Worm (Caenorhabditis elegans) whole organism, L2 larva: ENCODE data around the gene C55C3.8.
A peak's percentile ranks its signal among the peaks of the same experiment; 100 is the strongest.

ENCODE experiments used
- C34F6.9 ChIP-seq: fragments of 150-350 bp; optimal IDR thresholded peaks from 2 replicates; lab custom pipeline; 2014; ENCODE audit warnings: missing biosample characterization, missing genetic modification characterization
- F13H6.1 ChIP-seq: sonication (generic microtip); optimal IDR thresholded peaks from 2 replicates; lab custom pipeline; 2016; ENCODE audit warnings: missing genetic modification characterization, missing compliant biosample characterization
- R02D3.7 ChIP-seq: fragments of 150-350 bp; optimal IDR thresholded peaks from 2 replicates; lab custom pipeline; 2014; ENCODE audit warnings: missing biosample characterization, missing genetic modification characterization
- Y55F3AM.14 ChIP-seq: fragments of 200-800 bp; sonication (Bioruptor generic); optimal IDR thresholded peaks from 2 replicates; lab custom pipeline; 2018; ENCODE audit warnings: mild to moderate bottlenecking, missing genetic modification characterization, missing compliant biosample characterization
- ZK546.5 ChIP-seq: sonication (generic microtip); optimal IDR thresholded peaks from 2 replicates; lab custom pipeline; 2017; ENCODE audit warnings: missing biosample characterization, missing genetic modification characterization
- alr-1 ChIP-seq: fragments of 150-350 bp; optimal IDR thresholded peaks from 2 replicates; lab custom pipeline; 2014; ENCODE audit warnings: missing biosample characterization, missing genetic modification characterization
- aly-2 ChIP-seq: fragments of 150-350 bp; optimal IDR thresholded peaks from 2 replicates; lab custom pipeline; 2014; ENCODE audit warnings: missing biosample characterization, missing genetic modification characterization
- ama-1 ChIP-seq: fragments of 150-350 bp; optimal IDR thresholded peaks from 2 replicates; lab custom pipeline; 2018; ENCODE audit warnings: inconsistent platforms
- blmp-1 ChIP-seq: sonication (generic microtip); optimal IDR thresholded peaks from 2 replicates; lab custom pipeline; 2017; ENCODE audit warnings: missing genetic modification characterization, mild to moderate bottlenecking, missing compliant biosample characterization, antibody characterized with exemption, moderate library complexity; ENCODE audit not compliant: insufficient read depth
- ceh-16 ChIP-seq: fragments of 150-350 bp; optimal IDR thresholded peaks from 2 replicates; lab custom pipeline; 2014; ENCODE audit warnings: missing biosample characterization, missing genetic modification characterization
- ceh-82 ChIP-seq: fragments of 150-350 bp; optimal IDR thresholded peaks from 2 replicates; lab custom pipeline; 2014; ENCODE audit warnings: missing biosample characterization, missing genetic modification characterization
- crh-2 ChIP-seq: sonication (generic microtip); optimal IDR thresholded peaks from 2 replicates; lab custom pipeline; 2017; ENCODE audit warnings: missing biosample characterization, missing genetic modification characterization
- dmd-4 ChIP-seq: sonication (generic microtip); optimal IDR thresholded peaks from 2 replicates; lab custom pipeline; 2017; ENCODE audit warnings: missing biosample characterization, missing genetic modification characterization
- egl-27 ChIP-seq: sonication (generic microtip); optimal IDR thresholded peaks from 3 replicates; lab custom pipeline; 2017; ENCODE audit warnings: missing biosample characterization, missing genetic modification reagents, missing genetic modification characterization
- elt-1 ChIP-seq: fragments of 150-350 bp; optimal IDR thresholded peaks from 2 replicates; lab custom pipeline; 2014; ENCODE audit warnings: missing biosample characterization, missing genetic modification characterization
- elt-3 ChIP-seq: sonication (generic microtip); optimal IDR thresholded peaks from 2 replicates; lab custom pipeline; 2017; ENCODE audit warnings: missing biosample characterization, missing genetic modification characterization
- fos-1 ChIP-seq: fragments of 150-350 bp; optimal IDR thresholded peaks from 2 replicates; lab custom pipeline; 2014; ENCODE audit warnings: missing biosample characterization, missing genetic modification characterization
- gmeb-1 ChIP-seq: fragments of 150-350 bp; optimal IDR thresholded peaks from 2 replicates; lab custom pipeline; 2014; ENCODE audit warnings: missing biosample characterization, missing genetic modification characterization
- lin-11 ChIP-seq: fragments of 150-350 bp; sonication (generic microtip); optimal IDR thresholded peaks from 2 replicates; lab custom pipeline; 2014; ENCODE audit warnings: missing biosample characterization, missing genetic modification characterization, inconsistent platforms, mixed read lengths
- lin-13 ChIP-seq: fragments of 150-350 bp; optimal IDR thresholded peaks from 2 replicates; lab custom pipeline; 2014; ENCODE audit warnings: missing biosample characterization, missing genetic modification reagents, missing genetic modification characterization
- lin-39 ChIP-seq: fragments of 150-350 bp; optimal IDR thresholded peaks from 2 replicates; lab custom pipeline; 2014; ENCODE audit warnings: missing biosample characterization, missing genetic modification reagents, missing genetic modification characterization
- lsy-2 ChIP-seq, 2 experiments: fragments of 150-350 bp in 1 of 2; sonication (generic microtip) in 1 of 2; optimal IDR thresholded peaks; 2 replicates each; lab custom pipeline; 2014 to 2017; ENCODE audit warnings: missing biosample characterization in 2 of 2, missing genetic modification characterization in 2 of 2
- mab-5 ChIP-seq: fragments of 150-350 bp; optimal IDR thresholded peaks from 2 replicates; lab custom pipeline; 2014; ENCODE audit warnings: missing biosample characterization, missing genetic modification characterization
- mbf-1 ChIP-seq: sonication (generic microtip); optimal IDR thresholded peaks from 2 replicates; lab custom pipeline; 2017; ENCODE audit warnings: missing biosample characterization, missing genetic modification characterization
- mdl-1 ChIP-seq, 2 experiments: fragments of 150-350 bp in 1 of 2; sonication (generic microtip) in 1 of 2; optimal IDR thresholded peaks; 2 replicates each; lab custom pipeline; 2017; ENCODE audit warnings: missing biosample characterization in 2 of 2, missing genetic modification characterization in 2 of 2
- nhr-10 ChIP-seq: sonication (generic microtip); optimal IDR thresholded peaks from 2 replicates; lab custom pipeline; 2017; ENCODE audit warnings: missing biosample characterization, missing genetic modification characterization
- nhr-11 ChIP-seq: fragments of 150-350 bp; optimal IDR thresholded peaks from 2 replicates; lab custom pipeline; 2014; ENCODE audit warnings: missing biosample characterization, missing genetic modification characterization
- nhr-12 ChIP-seq: fragments of 150-350 bp; optimal IDR thresholded peaks from 2 replicates; lab custom pipeline; 2014; ENCODE audit warnings: missing biosample characterization, missing genetic modification characterization
- nhr-129 ChIP-seq: fragments of 150-350 bp; optimal IDR thresholded peaks from 2 replicates; lab custom pipeline; 2014; ENCODE audit warnings: missing biosample characterization, missing genetic modification characterization
- nhr-21 ChIP-seq: fragments of 150-350 bp; optimal IDR thresholded peaks from 2 replicates; lab custom pipeline; 2014; ENCODE audit warnings: missing biosample characterization, missing genetic modification characterization
- nhr-23 ChIP-seq: fragments of 150-350 bp; optimal IDR thresholded peaks from 2 replicates; lab custom pipeline; 2014; ENCODE audit warnings: missing biosample characterization, missing genetic modification reagents, missing genetic modification characterization
- nhr-237 ChIP-seq: fragments of 150-350 bp; optimal IDR thresholded peaks from 2 replicates; lab custom pipeline; 2014; ENCODE audit warnings: missing biosample characterization, missing genetic modification characterization
- nhr-25 ChIP-seq: fragments of 150-350 bp; sonication (generic microtip); optimal IDR thresholded peaks from 3 replicates; lab custom pipeline; 2014; ENCODE audit warnings: missing biosample characterization, missing genetic modification characterization
- nhr-6 ChIP-seq: fragments of 150-350 bp; optimal IDR thresholded peaks from 2 replicates; lab custom pipeline; 2014; ENCODE audit warnings: missing biosample characterization, missing genetic modification characterization
- nhr-77 ChIP-seq: fragments of 150-350 bp; optimal IDR thresholded peaks from 2 replicates; lab custom pipeline; 2014; ENCODE audit warnings: missing biosample characterization, missing genetic modification characterization
- peb-1 ChIP-seq: fragments of 150-350 bp; optimal IDR thresholded peaks from 2 replicates; lab custom pipeline; 2014; ENCODE audit warnings: missing biosample characterization, missing genetic modification characterization
- sem-4 ChIP-seq: fragments of 150-350 bp; optimal IDR thresholded peaks from 2 replicates; lab custom pipeline; 2014; ENCODE audit warnings: missing biosample characterization, missing genetic modification reagents, missing genetic modification characterization
- skn-1 ChIP-seq: sonication (generic microtip); optimal IDR thresholded peaks from 2 replicates; lab custom pipeline; 2017; ENCODE audit warnings: missing biosample characterization, missing genetic modification characterization
- sma-3 ChIP-seq: sonication (generic microtip); optimal IDR thresholded peaks from 2 replicates; lab custom pipeline; 2016; ENCODE audit warnings: missing genetic modification reagents, missing genetic modification characterization, missing compliant biosample characterization
- sma-9 ChIP-seq, 2 experiments: fragments of 150-350 bp in 1 of 2; sonication (generic microtip) in 1 of 2; optimal IDR thresholded peaks; 2 replicates each; lab custom pipeline; 2014 to 2016; ENCODE audit warnings: missing genetic modification characterization in 2 of 2, mild to moderate bottlenecking in 1 of 2, missing biosample characterization in 1 of 2, missing compliant biosample characterization in 1 of 2, missing genetic modification reagents in 1 of 2, moderate library complexity in 1 of 2
- snpc-4 ChIP-seq: fragments of 150-350 bp; optimal IDR thresholded peaks from 2 replicates; lab custom pipeline; 2014; ENCODE audit warnings: missing biosample characterization, missing genetic modification characterization
- unc-39 ChIP-seq: fragments of 150-350 bp; optimal IDR thresholded peaks from 2 replicates; lab custom pipeline; 2014; ENCODE audit warnings: missing biosample characterization, missing genetic modification characterization
- unc-55 ChIP-seq: fragments of 150-350 bp; sonication (generic microtip); optimal IDR thresholded peaks from 3 replicates; lab custom pipeline; 2014; ENCODE audit warnings: missing biosample characterization, missing genetic modification reagents, missing genetic modification characterization
- unc-62 ChIP-seq: fragments of 150-350 bp; optimal IDR thresholded peaks from 2 replicates; lab custom pipeline; 2014; ENCODE audit warnings: missing biosample characterization, missing genetic modification reagents, missing genetic modification characterization
- zag-1 ChIP-seq: fragments of 150-350 bp; optimal IDR thresholded peaks from 2 replicates; lab custom pipeline; 2014; ENCODE audit warnings: missing biosample characterization, missing genetic modification characterization
- ztf-1 ChIP-seq: fragments of 200-800 bp; sonication (Bioruptor generic); conservative IDR thresholded peaks from 2 replicates; pipeline ENCODE4 v1.3.6; 2022; ENCODE audit warnings: missing genetic modification characterization, missing compliant biosample characterization
- ztf-11 ChIP-seq: sonication (generic microtip); optimal IDR thresholded peaks from 2 replicates; lab custom pipeline; 2017; ENCODE audit warnings: missing biosample characterization, missing genetic modification characterization
- ztf-4 ChIP-seq: fragments of 150-350 bp; optimal IDR thresholded peaks from 2 replicates; lab custom pipeline; 2014; ENCODE audit warnings: missing biosample characterization, missing genetic modification characterization

Gene C55C3.8

ce11 chrIV:5654203-5654602, 36.6 kb upstream of the C55C3.8 start:
- TF ChIP-seq F13H6.1 (tag; lab: Kevin White, UChicago) (peak; percentile 3), fos-1 (tag; lab: Kevin White, UChicago) (peak; percentile 68), sma-3 (peak; percentile 26), nhr-21 (tag; lab: Kevin White, UChicago) (no peak), skn-1 (peak; percentile 88), ZK546.5 (tag; lab: Kevin White, UChicago) (no peak), sma-9 (GFP tag; optimal IDR thresholded peaks at IDR 0.05; lab: Kevin White, UChicago) (peak; percentile 33), sma-9 (tag; optimal IDR thresholded peaks at IDR 0.05; lab: Kevin White, UChicago) (no peak), mab-5 (tag; lab: Kevin White, UChicago) (no peak)

- TF ChIP-seq lin-39 (tag; lab: Kevin White, UChicago): no peak
Observed at ce11 chrIV:5654693-5655092, 36.1 kb upstream of the C55C3.8 start.

DNA sequence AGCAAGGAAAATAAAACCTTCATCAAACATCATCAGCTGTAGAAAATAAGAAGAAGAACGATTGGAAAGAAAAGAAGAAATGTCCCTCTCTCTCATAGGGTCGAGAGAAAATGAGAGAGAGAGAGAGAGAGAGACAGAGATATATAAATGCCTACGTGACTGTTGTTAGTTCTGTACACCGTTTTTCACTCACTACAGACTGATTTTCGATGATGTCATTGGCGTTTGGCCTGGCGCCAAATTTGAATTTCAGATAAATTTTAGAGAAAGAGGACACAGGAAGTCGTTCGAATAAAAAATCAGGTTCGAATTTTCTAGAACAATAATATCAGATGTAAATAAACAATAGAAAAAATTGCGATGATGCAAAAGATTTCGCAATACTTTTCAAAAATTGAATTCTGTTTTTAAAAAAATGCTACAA, 34.9 kb upstream of the C55C3.8 start:
- TF ChIP-seq dmd-4 (tag; lab: Kevin White, UChicago) (no peak), unc-39 (tag; lab: Kevin White, UChicago) (no peak), ceh-16 (tag; lab: Kevin White, UChicago) (no peak), snpc-4 (no peak), fos-1 (tag; lab: Kevin White, UChicago) (peak; percentile 61), mab-5 (tag; lab: Kevin White, UChicago) (no peak), gmeb-1 (tag; lab: Kevin White, UChicago) (peak; percentile 80), lin-39 (tag; lab: Kevin White, UChicago) (no peak), F13H6.1 (tag; lab: Kevin White, UChicago) (peak; percentile 56), ZK546.5 (tag; lab: Kevin White, UChicago) (no peak), ztf-1 (GFP tag; lab: Robert Waterston, UW) (no peak), nhr-25 (tag; lab: Kevin White, UChicago) (peak; percentile 91), blmp-1 (tag; lab: Kevin White, UChicago) (peak; percentile 53), ztf-4 (tag; lab: Kevin White, UChicago) (peak; percentile 85), nhr-237 (tag; lab: Kevin White, UChicago) (no peak), zag-1 (tag; lab: Kevin White, UChicago) (no peak), nhr-77 (tag; lab: Kevin White, UChicago) (no peak), ztf-11 (no peak), sma-3 (peak; percentile 69), nhr-11 (tag; lab: Kevin White, UChicago) (no peak), nhr-12 (tag; lab: Kevin White, UChicago) (no peak), mbf-1 (tag; lab: Kevin White, UChicago) (no peak), lin-13 (GFP tag; lab: Kevin White, UChicago) (peak; percentile 62), Y55F3AM.14 (GFP tag; lab: Kevin White, UChicago) (no peak), unc-55 (no peak), nhr-10 (tag; lab: Kevin White, UChicago) (no peak), elt-1 (tag; lab: Kevin White, UChicago) (no peak), egl-27 (tag; lab: Kevin White, UChicago) (peak; percentile 45), ceh-82 (tag; lab: Kevin White, UChicago) (no peak), aly-2 (tag; lab: Kevin White, UChicago) (no peak), lsy-2 (tag; optimal IDR thresholded peaks at IDR 0.05; lab: Kevin White, UChicago) (peak in 1 of 2 experiments; percentile 73), C34F6.9 (peak; percentile 73), sma-9 (GFP tag; optimal IDR thresholded peaks at IDR 0.05; lab: Kevin White, UChicago) (peak; percentile 91), sma-9 (tag; optimal IDR thresholded peaks at IDR 0.05; lab: Kevin White, UChicago) (no peak), skn-1 (peak; percentile 92), nhr-129 (tag; lab: Kevin White, UChicago) (peak; percentile 82), lin-11 (tag; lab: Kevin White, UChicago) (no peak), nhr-6 (tag; lab: Kevin White, UChicago) (peak; percentile 77), nhr-21 (tag; lab: Kevin White, UChicago) (peak; percentile 72), crh-2 (peak; percentile 77), R02D3.7 (no peak), mdl-1 (tag; optimal IDR thresholded peaks at IDR 0.05; lab: Kevin White, UChicago) (no peak), unc-62 (no peak), sem-4 (tag; lab: Kevin White, UChicago) (peak; percentile 41), ama-1 (lab: Kevin White, UChicago) (no peak), alr-1 (tag; lab: Kevin White, UChicago) (no peak), peb-1 (tag; lab: Kevin White, UChicago) (no peak), nhr-23 (tag; lab: Kevin White, UChicago) (no peak), elt-3 (tag; lab: Kevin White, UChicago) (no peak)
